Fruit fly (Drosophila melanogaster) whole organism, pupa: Measurements from ENCODE around the gene ara.

Experiments
- CG10348 ChIP-seq: fragments of 200-800 bp; sonication (Bioruptor generic); IDR thresholded peaks from 2 replicates; pipeline ENCODE4 v1.3.6; 2022; ENCODE audit warnings: missing biosample characterization, missing genetic modification characterization
- CG12605 ChIP-seq: fragments of 200-800 bp; sonication (Bioruptor generic); IDR thresholded peaks from 2 replicates; pipeline ENCODE4 v1.3.6; 2022; ENCODE audit warnings: missing biosample characterization, missing genetic modification characterization
- CG13204 ChIP-seq: fragments of 200-800 bp; sonication (Bioruptor generic); optimal IDR thresholded peaks from 2 replicates; lab custom pipeline; 2018; ENCODE audit warnings: missing biosample characterization, mild to moderate bottlenecking, missing genetic modification characterization, moderate library complexity
- CG14655 ChIP-seq: fragments of 200-800 bp; sonication (Bioruptor generic); optimal IDR thresholded peaks from 3 replicates; lab custom pipeline; 2017; ENCODE audit warnings: mild to moderate bottlenecking, missing biosample characterization, missing genetic modification reagents, missing genetic modification characterization
- CG15710 ChIP-seq: fragments of 200-800 bp; sonication (Bioruptor generic); optimal IDR thresholded peaks from 2 replicates; lab custom pipeline; 2018; ENCODE audit warnings: missing biosample characterization, mild to moderate bottlenecking, missing genetic modification characterization, moderate library complexity
- CG17806 ChIP-seq: fragments of 200-800 bp; sonication (Bioruptor generic); optimal IDR thresholded peaks from 2 replicates; lab custom pipeline; 2018; ENCODE audit warnings: missing biosample characterization, mild to moderate bottlenecking, missing genetic modification characterization, moderate library complexity
- CG32121 ChIP-seq: fragments of 200-800 bp; sonication (Bioruptor generic); IDR thresholded peaks from 2 replicates; pipeline ENCODE4 v1.3.6; 2022; ENCODE audit warnings: missing biosample characterization, missing genetic modification characterization
- CG34367 ChIP-seq: fragments of 200-800 bp; sonication (Bioruptor generic); optimal IDR thresholded peaks from 2 replicates; lab custom pipeline; 2018; ENCODE audit warnings: missing biosample characterization, mild to moderate bottlenecking, missing genetic modification characterization
- CG4496 ChIP-seq: fragments of 200-800 bp; sonication (Bioruptor generic); IDR thresholded peaks from 3 replicates; pipeline ENCODE4 v1.3.6; 2022; ENCODE audit warnings: missing biosample characterization, missing genetic modification characterization
- CG8159 ChIP-seq: fragments of 200-800 bp; sonication (Bioruptor generic); optimal IDR thresholded peaks from 3 replicates; lab custom pipeline; 2018; ENCODE audit warnings: missing biosample characterization, mild to moderate bottlenecking, missing genetic modification characterization, moderate library complexity
- CG8301 ChIP-seq: fragments of 200-800 bp; sonication (Bioruptor generic); optimal IDR thresholded peaks from 2 replicates; lab custom pipeline; 2018; ENCODE audit warnings: missing biosample characterization, mild to moderate bottlenecking, missing genetic modification characterization
- CG9948 ChIP-seq: fragments of 200-800 bp; sonication (Bioruptor generic); optimal IDR thresholded peaks from 2 replicates; lab custom pipeline; 2018; ENCODE audit warnings: missing biosample characterization, mild to moderate bottlenecking, missing genetic modification characterization, moderate library complexity
- D1 ChIP-seq: fragments of 200-800 bp; sonication (Bioruptor generic); optimal IDR thresholded peaks from 2 replicates; lab custom pipeline; 2018; ENCODE audit warnings: missing biosample characterization, mild to moderate bottlenecking, missing genetic modification characterization, moderate library complexity
- EcR ChIP-seq: fragments of 200-800 bp; sonication (Bioruptor generic); optimal IDR thresholded peaks from 3 replicates; lab custom pipeline; 2019; ENCODE audit warnings: missing biosample characterization, missing genetic modification characterization, mild to moderate bottlenecking, moderate library complexity, missing genetic modification reagents
- Ets98B ChIP-seq: fragments of 200-800 bp; sonication (Bioruptor generic); IDR thresholded peaks from 2 replicates; pipeline ENCODE4 v1.3.6; 2022; ENCODE audit warnings: missing biosample characterization, missing genetic modification characterization
- Pif1A ChIP-seq: fragments of 200-800 bp; sonication (Bioruptor generic); optimal IDR thresholded peaks from 3 replicates; lab custom pipeline; 2016; ENCODE audit warnings: missing biosample characterization, missing genetic modification characterization
- Pif1B ChIP-seq: fragments of 200-800 bp; sonication (Bioruptor generic); optimal IDR thresholded peaks from 3 replicates; lab custom pipeline; 2016; ENCODE audit warnings: missing biosample characterization, missing genetic modification characterization
- Snoo ChIP-seq: fragments of 200-800 bp; sonication (Bioruptor generic); optimal IDR thresholded peaks from 3 replicates; lab custom pipeline; 2017; ENCODE audit warnings: missing biosample characterization, mild to moderate bottlenecking, missing genetic modification characterization, inconsistent platforms
- fd96Ca ChIP-seq: fragments of 200-800 bp; sonication (Bioruptor generic); IDR thresholded peaks from 3 replicates; pipeline ENCODE4 v1.3.6; 2022; ENCODE audit warnings: missing biosample characterization, missing genetic modification characterization
- gl ChIP-seq: fragments of 200-800 bp; sonication (Bioruptor generic); optimal IDR thresholded peaks from 2 replicates; lab custom pipeline; 2018; ENCODE audit warnings: missing biosample characterization, mild to moderate bottlenecking, missing genetic modification characterization
- rn ChIP-seq: fragments of 200-800 bp; sonication (Bioruptor generic); IDR thresholded peaks from 2 replicates; pipeline ENCODE4 v1.3.6; 2022; ENCODE audit warnings: missing biosample characterization, missing genetic modification characterization

Gene ara

DNA sequence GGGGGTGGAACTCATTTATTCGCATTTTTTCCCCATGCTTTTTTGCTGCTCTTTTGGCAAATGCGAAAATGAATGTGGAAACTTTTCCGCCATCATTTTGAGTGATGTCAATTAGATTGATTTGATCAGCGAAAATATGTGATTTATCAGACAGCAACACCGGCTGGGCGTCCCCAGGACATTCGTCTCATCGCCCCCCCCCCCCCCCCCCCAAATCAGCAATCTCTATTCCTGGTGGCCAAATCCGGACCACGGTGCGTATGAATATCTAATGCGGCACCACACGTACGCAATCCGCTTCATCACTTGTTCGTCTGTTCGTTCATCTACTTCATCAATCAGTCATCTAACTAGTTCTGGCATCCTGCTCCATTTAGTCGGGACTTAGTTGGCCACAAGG lies 54.5 kb downstream of the ara start:
- TF ChIP-seq CG14655 (GFP tag; lab: Kevin White, UChicago), result no peak
- TF ChIP-seq EcR, result no peak
- no peak for TF ChIP-seq CG4496 (GFP tag; lab: Robert Waterston, UW)
- no peak for TF ChIP-seq Pif1B
- TF ChIP-seq CG12605 (GFP tag; lab: Robert Waterston, UW), result no peak
- TF ChIP-seq rn (GFP tag; lab: Robert Waterston, UW), result no peak
- TF ChIP-seq CG15710, result no peak
- no peak for TF ChIP-seq CG34367 (tag; lab: Kevin White, UChicago)
- no peak for TF ChIP-seq CG17806
- no peak for TF ChIP-seq CG13204
- TF ChIP-seq CG8301 (tag; lab: Kevin White, UChicago), result no peak
- no peak for TF ChIP-seq Snoo (tag; lab: Kevin White, UChicago)
- TF ChIP-seq CG32121, result no peak
- TF ChIP-seq Ets98B (GFP tag; lab: Robert Waterston, UW), result no peak
- TF ChIP-seq CG10348, result no peak
- TF ChIP-seq CG9948 (tag; lab: Kevin White, UChicago), result no peak

DNA sequence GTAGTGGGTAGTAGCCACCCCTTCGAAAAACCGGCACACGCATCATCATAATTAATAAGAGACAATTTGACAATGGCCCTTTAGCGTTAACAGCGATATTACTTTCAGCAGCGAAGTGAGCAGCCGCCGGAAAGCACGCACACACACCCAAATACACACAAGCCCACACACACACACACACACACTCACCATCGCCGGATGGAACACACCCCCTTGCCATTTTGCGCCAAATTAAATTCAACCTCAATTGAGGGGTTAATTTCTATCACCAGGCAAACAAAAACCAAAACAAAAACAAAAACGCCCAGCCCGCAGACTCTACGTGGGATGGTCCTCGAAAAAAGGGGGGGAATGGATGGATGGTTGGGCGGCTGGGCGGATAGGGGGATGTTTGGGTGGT lies 57.9 kb downstream of the ara start:
- no peak for TF ChIP-seq CG8159
- no peak for TF ChIP-seq Pif1A
- no peak for TF ChIP-seq D1 (tag; lab: Kevin White, UChicago)
- TF ChIP-seq Pif1B, result no peak
- no peak for TF ChIP-seq CG13204

DNA sequence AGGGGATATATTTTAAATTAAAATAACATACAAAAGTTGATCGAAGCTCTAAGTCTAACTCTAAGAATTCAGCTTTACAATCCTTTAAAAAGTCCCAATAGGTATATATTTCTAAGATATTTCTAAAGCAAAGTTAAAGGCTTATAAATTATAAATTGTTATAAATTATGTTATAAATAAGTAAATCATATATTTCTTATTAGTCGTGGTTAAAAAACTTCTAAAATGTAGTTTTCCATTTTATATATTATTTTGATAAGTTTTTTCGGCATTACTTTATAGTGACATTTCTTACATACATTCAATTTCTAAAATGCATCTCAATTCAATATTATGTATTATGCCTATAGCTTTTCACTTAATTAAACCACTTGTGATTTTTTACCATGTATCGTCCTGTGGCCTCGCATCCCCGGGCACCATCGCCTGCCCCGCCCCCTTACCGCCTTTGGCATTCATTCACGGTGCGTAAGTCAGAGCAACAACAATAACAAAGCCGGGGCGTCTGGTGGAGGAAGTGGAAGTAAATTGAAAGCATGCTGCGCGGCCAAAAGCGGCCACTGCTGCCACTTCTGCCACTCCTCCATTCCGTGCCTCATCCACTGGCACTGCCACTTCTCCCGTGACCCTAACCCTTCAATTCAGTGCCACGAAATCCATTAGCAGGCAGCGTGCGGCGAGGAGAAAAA lies 58.6 kb downstream of the ara start:
- TF ChIP-seq CG4496 (GFP tag; lab: Robert Waterston, UW) (no peak), gl (tag; lab: Kevin White, UChicago) (no peak), Pif1A (no peak), CG10348 (no peak), CG17806 (no peak), CG8159 (no peak), Snoo (tag; lab: Kevin White, UChicago) (no peak)

DNA sequence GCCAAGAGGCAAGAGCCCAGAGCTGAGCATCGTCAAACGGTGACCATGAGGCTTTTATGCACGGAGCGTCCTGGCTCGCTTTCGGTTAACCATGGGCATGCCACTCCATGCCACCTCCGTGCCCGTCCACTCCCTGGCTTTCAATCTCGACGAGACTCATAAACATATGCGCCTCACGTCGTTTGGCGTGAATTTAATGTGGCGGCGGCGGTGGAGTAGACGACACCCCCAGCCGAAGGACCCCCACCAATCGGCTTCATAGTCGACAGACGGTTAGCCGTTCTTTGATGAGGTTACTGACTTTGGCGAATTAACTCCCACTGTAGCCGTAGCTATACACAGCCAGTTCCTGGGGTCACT lies 59.1 kb downstream of the ara start:
- no peak for TF ChIP-seq CG8159
- TF ChIP-seq fd96Ca (GFP tag; lab: Robert Waterston, UW), result no peak
- TF ChIP-seq Snoo (tag; lab: Kevin White, UChicago), result no peak
- no peak for TF ChIP-seq Pif1A
- TF ChIP-seq CG12605 (GFP tag; lab: Robert Waterston, UW), result no peak
- TF ChIP-seq CG32121, result no peak
- TF ChIP-seq CG10348, result no peak
- no peak for TF ChIP-seq D1 (tag; lab: Kevin White, UChicago)
- TF ChIP-seq CG14655 (GFP tag; lab: Kevin White, UChicago), result no peak
- TF ChIP-seq CG15710, result no peak
- no peak for TF ChIP-seq CG4496 (GFP tag; lab: Robert Waterston, UW)
- TF ChIP-seq Pif1B, result no peak
- TF ChIP-seq CG8301 (tag; lab: Kevin White, UChicago), result no peak
- TF ChIP-seq, all 21 proteins: peak for 0

DNA sequence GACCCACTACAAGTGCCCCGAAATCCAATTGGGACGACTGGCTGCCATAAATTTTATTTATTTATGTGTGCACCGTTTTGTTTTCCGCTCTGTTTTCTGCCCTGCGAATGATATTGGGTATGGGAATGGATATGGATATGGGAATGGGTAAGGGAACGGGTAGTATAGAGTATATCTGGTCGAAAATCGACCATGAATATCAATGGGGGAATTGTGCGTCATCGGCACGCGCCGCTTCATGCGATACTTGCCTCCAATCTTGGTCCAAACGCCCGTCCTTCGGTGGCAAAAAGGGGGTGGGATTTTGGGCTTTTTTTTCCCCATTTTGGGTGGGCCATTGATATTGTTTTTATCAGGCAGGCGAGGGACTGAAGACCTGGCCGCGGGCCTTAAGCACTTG lies 60.2 kb downstream of the ara start:
- no peak for TF ChIP-seq CG8301 (tag; lab: Kevin White, UChicago)
- TF ChIP-seq Snoo (tag; lab: Kevin White, UChicago), result no peak
- no peak for TF ChIP-seq CG15710
- TF ChIP-seq D1 (tag; lab: Kevin White, UChicago), result no peak
- no peak for TF ChIP-seq CG10348
- no peak for TF ChIP-seq Pif1A
- no peak for TF ChIP-seq gl (tag; lab: Kevin White, UChicago)
- no peak for TF ChIP-seq CG14655 (GFP tag; lab: Kevin White, UChicago)
- TF ChIP-seq CG12605 (GFP tag; lab: Robert Waterston, UW), result no peak
- no peak for TF ChIP-seq Ets98B (GFP tag; lab: Robert Waterston, UW)
- no peak for TF ChIP-seq CG4496 (GFP tag; lab: Robert Waterston, UW)
- TF ChIP-seq Pif1B, result no peak
- no peak for TF ChIP-seq CG13204
- TF ChIP-seq rn (GFP tag; lab: Robert Waterston, UW), result no peak
- TF ChIP-seq EcR, result no peak
- TF ChIP-seq CG9948 (tag; lab: Kevin White, UChicago), result no peak

DNA sequence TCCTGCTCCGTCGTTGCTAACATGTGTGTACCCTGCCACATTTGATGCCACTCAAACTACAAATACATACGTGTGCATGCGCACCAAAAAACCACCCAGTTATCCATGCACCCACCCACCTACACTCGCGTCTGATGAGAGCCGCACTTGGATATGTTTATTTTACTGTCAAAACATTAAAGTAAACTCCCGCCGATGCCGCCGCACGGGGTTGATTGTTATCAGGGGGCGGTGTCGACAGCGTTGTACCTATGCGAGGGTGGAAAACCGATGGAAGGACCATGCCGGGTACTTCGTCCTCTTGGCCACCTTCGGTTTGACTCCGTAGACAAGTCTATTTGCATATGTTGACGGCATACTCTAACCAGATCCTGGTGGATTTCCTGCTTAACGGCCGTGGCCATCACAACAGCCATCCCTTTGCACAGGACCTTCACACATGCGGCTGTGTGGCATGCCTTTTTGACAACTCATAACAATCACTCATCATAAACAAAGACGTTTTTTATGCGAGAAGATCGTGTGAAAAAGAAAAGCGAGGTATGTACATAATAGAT lies 61.9 kb downstream of the ara start:
- TF ChIP-seq CG8301 (tag; lab: Kevin White, UChicago) (no peak), CG15710 (no peak), CG14655 (GFP tag; lab: Kevin White, UChicago) (no peak), CG8159 (no peak), EcR (no peak), fd96Ca (GFP tag; lab: Robert Waterston, UW) (no peak), CG34367 (tag; lab: Kevin White, UChicago) (no peak), Pif1B (no peak), CG13204 (no peak), CG32121 (no peak), Ets98B (GFP tag; lab: Robert Waterston, UW) (no peak)
- TF ChIP-seq, all 21 proteins: peak for 0
